Fruit fly (Drosophila melanogaster): ENCODE data around the gene CG32459.

dm6 chr3L:22879344-22879723 is 23.5 kb upstream of the CG32459 start:
- TF ChIP-seq pan (optimal IDR thresholded peaks at IDR 0.05) (no peak), psq (optimal IDR thresholded peaks at IDR 0.05) (no peak), Dll (optimal IDR thresholded peaks at IDR 0.05) (no peak), EcR (GFP tag; optimal IDR thresholded peaks at IDR 0.05) (no peak)
